Fruit fly (Drosophila melanogaster): ENCODE results near the gene CG32603.

DNA sequence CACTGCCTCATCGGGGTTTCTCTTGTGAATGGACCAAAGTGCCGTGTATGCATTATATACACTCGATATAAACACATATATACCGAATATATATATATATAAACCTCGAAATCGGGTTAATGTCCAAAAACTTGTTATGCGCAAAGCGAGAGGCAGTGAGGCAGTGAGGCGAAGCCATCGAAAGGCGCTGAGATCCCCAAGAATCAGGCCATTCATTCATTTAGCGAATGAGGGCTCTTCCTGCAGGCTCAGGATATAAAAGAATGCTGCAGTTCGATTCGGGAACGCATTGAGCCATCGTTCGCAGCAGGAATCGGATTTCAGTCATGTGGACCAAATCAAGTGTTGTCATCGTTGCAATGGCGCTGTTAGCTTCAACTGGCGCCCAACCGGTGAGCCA is 2.6 kb downstream of the CG32603 start, which contains the start of gene CG12481:
- TF ChIP-seq pan (optimal IDR thresholded peaks at IDR 0.05) = no peak
- no peak for TF ChIP-seq usp (GFP tag; optimal IDR thresholded peaks at IDR 0.05)
- no peak for TF ChIP-seq CG8478 (optimal IDR thresholded peaks at IDR 0.05)

All from whole organism.